Worm (Caenorhabditis elegans): ENCODE results near the gene srj-15.

srj-15 gene

ce11 chrV:1964806-1965205 is at the start of gene srj-15:
TSS of gene srj-15 (minus strand) at chrV:1964906.
- TF ChIP-seq ceh-39 (tag; optimal IDR thresholded peaks at IDR 0.05) (no peak), pha-4 (tag; optimal IDR thresholded peaks at IDR 0.05) (no peak), mab-5 (tag; optimal IDR thresholded peaks at IDR 0.05) (no peak), nhr-12 (tag; optimal IDR thresholded peaks at IDR 0.05) (no peak), ceh-43 (GFP tag; optimal IDR thresholded peaks at IDR 0.05) (no peak), nhr-2 (tag; optimal IDR thresholded peaks at IDR 0.05) (no peak), nhr-28 (tag; optimal IDR thresholded peaks at IDR 0.05) (no peak), M03D4.4 (tag; optimal IDR thresholded peaks at IDR 0.05) (no peak), drap-1 (GFP tag; optimal IDR thresholded peaks at IDR 0.05) (no peak), snpc-4 (tag; optimal IDR thresholded peaks at IDR 0.05) (no peak), flh-1 (GFP tag; optimal IDR thresholded peaks at IDR 0.05) (no peak), elt-1 (tag; optimal IDR thresholded peaks at IDR 0.05; ENCODE audit: borderline replicate concordance, insufficient read depth) (no peak), elt-3 (tag; optimal IDR thresholded peaks at IDR 0.05) (no peak), tbx-8 (GFP tag; optimal IDR thresholded peaks at IDR 0.05) (no peak)

ce11 chrV:2013824-2014223 is 49.1 kb upstream of the srj-15 start, which contains the start of gene F59A7.11:
TSS of gene F59A7.11 (minus strand) at chrV:2013924.
- TF ChIP-seq flh-1 (GFP tag; optimal IDR thresholded peaks at IDR 0.05): no peak
- TF ChIP-seq ceh-39 (tag; optimal IDR thresholded peaks at IDR 0.05): no peak
- TF ChIP-seq nhr-237 (tag; optimal IDR thresholded peaks at IDR 0.05): no peak
- TF ChIP-seq elt-3 (tag; optimal IDR thresholded peaks at IDR 0.05): no peak
- TF ChIP-seq M03D4.4 (tag; optimal IDR thresholded peaks at IDR 0.05): no peak
- TF ChIP-seq unc-62 (GFP tag; optimal IDR thresholded peaks at IDR 0.05): no peak
- TF ChIP-seq mab-5 (tag; optimal IDR thresholded peaks at IDR 0.05): no peak
- TF ChIP-seq unc-120 (tag; optimal IDR thresholded peaks at IDR 0.05; ENCODE audit: poor library complexity, severe bottlenecking): no peak
- TF ChIP-seq pha-4 (tag; optimal IDR thresholded peaks at IDR 0.05): no peak
- no peak for TF ChIP-seq drap-1 (GFP tag; optimal IDR thresholded peaks at IDR 0.05)
- no peak for TF ChIP-seq nhr-76 (tag; optimal IDR thresholded peaks at IDR 0.05)
- no peak for TF ChIP-seq hlh-1 (tag; optimal IDR thresholded peaks at IDR 0.05)
- no peak for TF ChIP-seq ham-2 (GFP tag; optimal IDR thresholded peaks at IDR 0.05)

ce11 chrV:2011777-2012176 is 47.1 kb upstream of the srj-15 start, which contains the start of gene F59A7.7:
TSS of gene F59A7.7 (plus strand) at chrV:2012077.
- TF ChIP-seq ceh-83 (GFP tag; optimal IDR thresholded peaks at IDR 0.05) (no peak), pha-4 (tag; optimal IDR thresholded peaks at IDR 0.05) (no peak), elt-3 (tag; optimal IDR thresholded peaks at IDR 0.05) (no peak), zip-8 (tag; optimal IDR thresholded peaks at IDR 0.05) (no peak), hlh-1 (tag; optimal IDR thresholded peaks at IDR 0.05) (no peak), mab-5 (tag; optimal IDR thresholded peaks at IDR 0.05) (no peak), ces-1 (GFP tag; optimal IDR thresholded peaks at IDR 0.05) (no peak), ceh-43 (GFP tag; optimal IDR thresholded peaks at IDR 0.05) (no peak), cnd-1 (tag; optimal IDR thresholded peaks at IDR 0.05) (no peak), mls-2 (tag; optimal IDR thresholded peaks at IDR 0.05) (no peak), ztf-11 (tag; optimal IDR thresholded peaks at IDR 0.05) (no peak), lin-13 (tag; optimal IDR thresholded peaks at IDR 0.05) (no peak), nhr-2 (tag; optimal IDR thresholded peaks at IDR 0.05) (no peak), blmp-1 (tag; optimal IDR thresholded peaks at IDR 0.05) (no peak), tbx-8 (GFP tag; optimal IDR thresholded peaks at IDR 0.05) (no peak), flh-1 (GFP tag; optimal IDR thresholded peaks at IDR 0.05) (no peak), M03D4.4 (tag; optimal IDR thresholded peaks at IDR 0.05) (no peak), lin-32 (GFP tag; optimal IDR thresholded peaks at IDR 0.05) (no peak), elt-1 (tag; optimal IDR thresholded peaks at IDR 0.05; ENCODE audit: borderline replicate concordance, insufficient read depth) (no peak), unc-39 (tag; optimal IDR thresholded peaks at IDR 0.05) (no peak)

DNA sequence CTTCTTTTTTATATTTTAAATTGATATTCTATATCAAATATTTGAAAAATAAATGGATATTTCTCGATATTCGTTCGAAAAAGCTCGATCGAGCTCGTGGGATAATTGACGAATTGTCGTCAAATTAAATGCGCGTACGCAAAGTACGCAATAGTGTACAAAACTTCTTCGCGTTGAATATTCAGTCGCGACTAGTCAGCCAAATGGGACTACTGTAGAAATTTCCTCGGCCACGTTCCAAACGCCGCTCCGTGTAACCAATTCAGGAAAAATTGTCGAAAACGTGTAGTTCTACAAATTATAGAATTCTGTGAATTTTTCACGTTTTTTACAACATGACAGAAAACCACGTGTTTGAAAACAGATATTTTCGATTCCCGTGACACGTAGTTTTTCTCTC is 43.7 kb upstream of the srj-15 start:
- TF ChIP-seq hlh-1 (tag; optimal IDR thresholded peaks at IDR 0.05) (no peak), unc-120 (tag; optimal IDR thresholded peaks at IDR 0.05; ENCODE audit: poor library complexity, severe bottlenecking) (no peak), nhr-237 (tag; optimal IDR thresholded peaks at IDR 0.05) (peak; percentile 36), ces-1 (GFP tag; optimal IDR thresholded peaks at IDR 0.05) (no peak), lsy-2 (tag; optimal IDR thresholded peaks at IDR 0.05) (peak; percentile 91), snpc-4 (tag; optimal IDR thresholded peaks at IDR 0.05) (no peak), mep-1 (tag; optimal IDR thresholded peaks at IDR 0.05) (peak; percentile 47), lin-13 (tag; optimal IDR thresholded peaks at IDR 0.05) (no peak), ceh-83 (GFP tag; optimal IDR thresholded peaks at IDR 0.05) (no peak), ztf-11 (tag; optimal IDR thresholded peaks at IDR 0.05) (no peak)

DNA sequence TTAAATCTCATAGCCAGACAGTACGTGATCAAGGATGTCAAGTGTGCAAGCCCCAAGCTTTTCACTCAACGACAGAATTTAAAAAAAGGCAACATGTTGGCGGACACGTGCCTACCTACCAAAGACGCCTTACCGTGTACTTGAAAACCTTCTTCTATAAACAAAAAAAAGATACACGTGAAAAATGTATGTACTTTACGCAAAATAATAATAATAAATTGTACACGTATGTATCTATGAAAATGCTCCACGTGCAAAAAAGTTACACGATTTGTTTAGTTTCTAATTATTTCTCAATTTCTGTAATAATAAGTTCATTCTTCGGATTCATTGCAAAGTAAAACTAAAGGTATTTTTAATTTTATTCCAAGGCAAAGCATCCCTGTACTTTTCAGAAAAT is 40.0 kb upstream of the srj-15 start, which contains the start of gene cysl-4:
TSS of gene cysl-4 (plus strand) at position 301 of the 400 bp plus-strand sequence.
- TF ChIP-seq flh-1 (GFP tag; optimal IDR thresholded peaks at IDR 0.05): no peak
- TF ChIP-seq nhr-12 (tag; optimal IDR thresholded peaks at IDR 0.05): no peak
- TF ChIP-seq unc-62 (GFP tag; optimal IDR thresholded peaks at IDR 0.05): no peak
- no peak for TF ChIP-seq mab-5 (tag; optimal IDR thresholded peaks at IDR 0.05)
- TF ChIP-seq sptf-1 (tag; optimal IDR thresholded peaks at IDR 0.05): no peak
- no peak for TF ChIP-seq lin-13 (tag; optimal IDR thresholded peaks at IDR 0.05)
- no peak for TF ChIP-seq elt-1 (tag; optimal IDR thresholded peaks at IDR 0.05; ENCODE audit: borderline replicate concordance, insufficient read depth)
- TF ChIP-seq blmp-1 (tag; optimal IDR thresholded peaks at IDR 0.05): no peak
- TF ChIP-seq sem-2 (GFP tag; optimal IDR thresholded peaks at IDR 0.05): no peak
- no peak for TF ChIP-seq nhr-237 (tag; optimal IDR thresholded peaks at IDR 0.05)
- no peak for TF ChIP-seq ztf-11 (tag; optimal IDR thresholded peaks at IDR 0.05)
